Fruit fly (Drosophila melanogaster): Measurements from ENCODE around the gene subdued.

subdued gene

DNA sequence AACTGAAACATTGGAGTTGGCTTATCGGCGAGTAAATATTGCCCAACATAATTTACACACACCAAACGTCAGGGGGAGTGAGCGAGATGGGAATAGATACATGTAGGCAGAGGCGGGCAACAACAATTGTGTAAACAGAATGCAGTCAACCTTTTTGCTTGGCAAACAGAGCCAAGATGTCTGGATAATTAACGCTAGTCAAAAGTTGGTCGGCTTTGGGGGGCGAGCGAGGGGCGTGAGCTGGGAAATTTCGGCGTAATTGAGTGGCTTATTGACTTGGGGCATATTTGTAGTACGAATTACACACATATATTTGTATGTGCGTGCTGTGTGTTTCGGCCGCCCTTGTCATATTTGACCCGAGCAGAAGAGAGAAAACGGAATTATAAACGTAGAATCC lies 57.7 kb downstream of the subdued start (continued):
- no peak for TF ChIP-seq Lpt (GFP tag; optimal IDR thresholded peaks at IDR 0.05)
- peak; percentile 66 for TF ChIP-seq tup (GFP tag; optimal IDR thresholded peaks at IDR 0.05)
- TF ChIP-seq zfh2 (GFP tag; optimal IDR thresholded peaks at IDR 0.05) = no peak
- peak; percentile 67 for TF ChIP-seq CG32767 (GFP tag; IDR thresholded peaks at IDR 0.05)
- peak; percentile 55 for TF ChIP-seq chn (GFP tag; optimal IDR thresholded peaks at IDR 0.05)
- TF ChIP-seq Rfx (GFP tag; IDR thresholded peaks at IDR 0.05) = peak; percentile 51
- TF ChIP-seq CG4617 (GFP tag; optimal IDR thresholded peaks at IDR 0.05; ENCODE audit: borderline replicate concordance) = peak; percentile 53
- peak; percentile 67 for TF ChIP-seq CG7839 (tag; optimal IDR thresholded peaks at IDR 0.05)
- peak; percentile 53 for TF ChIP-seq nmo (GFP tag; optimal IDR thresholded peaks at IDR 0.05)
- peak; percentile 74 for TF ChIP-seq Ets65A (GFP tag)
- peak; percentile 80 for TF ChIP-seq shn (GFP tag; optimal IDR thresholded peaks at IDR 0.05)
- TF ChIP-seq CG1603 (tag; optimal IDR thresholded peaks at IDR 0.05) = peak; percentile 92
- TF ChIP-seq CG7357 (GFP tag; IDR thresholded peaks at IDR 0.05) = 0 out of 3 replicates have a peak, but pooled peaks have one; percentile 46
- peak in 1 of 2 experiments; percentile 83 for TF ChIP-seq Hr51 (GFP tag; optimal IDR thresholded peaks at IDR 0.05)
- peak; percentile 96 for TF ChIP-seq CG7987 (GFP tag; optimal IDR thresholded peaks at IDR 0.05)
- peak; percentile 85 for TF ChIP-seq CG5180 (GFP tag; optimal IDR thresholded peaks at IDR 0.05)
- TF ChIP-seq eve (GFP tag; optimal IDR thresholded peaks at IDR 0.05) = no peak
- TF ChIP-seq tap (tag; optimal IDR thresholded peaks at IDR 0.05) = peak; percentile 84
- peak; percentile 88 for TF ChIP-seq CG31441 (GFP tag; IDR thresholded peaks at IDR 0.05)
- TF ChIP-seq dysf (GFP tag; IDR thresholded peaks at IDR 0.05) = peak; percentile 59; the same call in 2 of the 3 replicates
- peak; percentile 75 for TF ChIP-seq CG12391 (tag; optimal IDR thresholded peaks at IDR 0.05)
- no peak for TF ChIP-seq CG6272 (GFP tag; IDR thresholded peaks at IDR 0.05)
- peak; percentile 47 for TF ChIP-seq pho (GFP tag; optimal IDR thresholded peaks at IDR 0.05)
- peak; percentile 48 for TF ChIP-seq CG7928 (GFP tag; optimal IDR thresholded peaks at IDR 0.05)
- TF ChIP-seq CG16779 (GFP tag; IDR thresholded peaks at IDR 0.05) = no peak
- TF ChIP-seq CG8281 (tag; optimal IDR thresholded peaks at IDR 0.05) = peak; percentile 74
- TF ChIP-seq Spps (tag; optimal IDR thresholded peaks at IDR 0.05) = peak; percentile 85
- TF ChIP-seq vvl (GFP tag; IDR thresholded peaks at IDR 0.05) = peak; percentile 66
- TF ChIP-seq MTF-1 (GFP tag; optimal IDR thresholded peaks at IDR 0.05; ENCODE audit: borderline replicate concordance) = peak; percentile 96
- TF ChIP-seq Dp (GFP tag; optimal IDR thresholded peaks at IDR 0.05) = no peak
- TF ChIP-seq CG13894 (tag; optimal IDR thresholded peaks at IDR 0.05) = no peak
- peak; percentile 90 for TF ChIP-seq CG15011 (GFP tag; optimal IDR thresholded peaks at IDR 0.05)
- TF ChIP-seq phol (tag; optimal IDR thresholded peaks at IDR 0.05) = peak; percentile 41
- no peak for TF ChIP-seq HLH4C (GFP tag; IDR thresholded peaks at IDR 0.05; ENCODE audit: partially characterized antibody)
- no peak for TF ChIP-seq Hmx (GFP tag; optimal IDR thresholded peaks at IDR 0.05)
- TF ChIP-seq rib (GFP tag; IDR thresholded peaks at IDR 0.05) = no peak
- no peak for TF ChIP-seq lov (optimal IDR thresholded peaks at IDR 0.05)
- TF ChIP-seq lov (GFP tag; IDR thresholded peaks at IDR 0.05) = peak; percentile 77; the same call in 2 of the 3 replicates
- TF ChIP-seq pfk (GFP tag; optimal IDR thresholded peaks at IDR 0.05) = peak; percentile 66
- no peak for TF ChIP-seq br (optimal IDR thresholded peaks at IDR 0.05)
- TF ChIP-seq CG12299 (tag; optimal IDR thresholded peaks at IDR 0.05) = peak; percentile 85
- peak; percentile 75 for TF ChIP-seq Sry-β (GFP tag; optimal IDR thresholded peaks at IDR 0.05)
- TF ChIP-seq CG7786 (GFP tag; optimal IDR thresholded peaks at IDR 0.05) = peak; percentile 49
- TF ChIP-seq NfI (GFP tag; optimal IDR thresholded peaks at IDR 0.05) = peak; percentile 71
- TF ChIP-seq CG12236 (GFP tag; optimal IDR thresholded peaks at IDR 0.05) = peak; percentile 92
- 0 out of 3 replicates have a peak, but pooled peaks have one; percentile 14 for TF ChIP-seq ase (GFP tag; IDR thresholded peaks at IDR 0.05)
- TF ChIP-seq en (GFP tag; optimal IDR thresholded peaks at IDR 0.05) = peak; percentile 76
- TF ChIP-seq Sin3A (optimal IDR thresholded peaks at IDR 0.05) = no peak
- TF ChIP-seq seq (GFP tag; IDR thresholded peaks at IDR 0.05) = peak; percentile 71
- TF ChIP-seq nom (GFP tag; optimal IDR thresholded peaks at IDR 0.05) = no peak
- no peak for TF ChIP-seq knrl (GFP tag; IDR thresholded peaks at IDR 0.05; ENCODE audit: partially characterized antibody)

Data from whole organism, embryonic.